Worm (Caenorhabditis elegans) whole organism, L2 larva: Measurements from ENCODE around the gene nmy-1.

Experiments used
- blmp-1 ChIP-seq: sonication (generic microtip); optimal IDR thresholded peaks from 2 replicates; lab custom pipeline; 2017; ENCODE audit warnings: missing genetic modification characterization, mild to moderate bottlenecking, missing compliant biosample characterization, antibody characterized with exemption, moderate library complexity; ENCODE audit not compliant: insufficient read depth
- ceh-16 ChIP-seq: fragments of 150-350 bp; optimal IDR thresholded peaks from 2 replicates; lab custom pipeline; 2014; ENCODE audit warnings: missing biosample characterization, missing genetic modification characterization
- ceh-82 ChIP-seq: fragments of 150-350 bp; optimal IDR thresholded peaks from 2 replicates; lab custom pipeline; 2014; ENCODE audit warnings: missing biosample characterization, missing genetic modification characterization
- elt-3 ChIP-seq: sonication (generic microtip); optimal IDR thresholded peaks from 2 replicates; lab custom pipeline; 2017; ENCODE audit warnings: missing biosample characterization, missing genetic modification characterization
- lin-11 ChIP-seq: fragments of 150-350 bp; sonication (generic microtip); optimal IDR thresholded peaks from 2 replicates; lab custom pipeline; 2014; ENCODE audit warnings: missing biosample characterization, missing genetic modification characterization, inconsistent platforms, mixed read lengths
- lin-39 ChIP-seq: fragments of 150-350 bp; optimal IDR thresholded peaks from 2 replicates; lab custom pipeline; 2014; ENCODE audit warnings: missing biosample characterization, missing genetic modification reagents, missing genetic modification characterization
- mbf-1 ChIP-seq: sonication (generic microtip); optimal IDR thresholded peaks from 2 replicates; lab custom pipeline; 2017; ENCODE audit warnings: missing biosample characterization, missing genetic modification characterization
- nhr-6 ChIP-seq: fragments of 150-350 bp; optimal IDR thresholded peaks from 2 replicates; lab custom pipeline; 2014; ENCODE audit warnings: missing biosample characterization, missing genetic modification characterization
- nhr-77 ChIP-seq: fragments of 150-350 bp; optimal IDR thresholded peaks from 2 replicates; lab custom pipeline; 2014; ENCODE audit warnings: missing biosample characterization, missing genetic modification characterization
- ztf-11 ChIP-seq: sonication (generic microtip); optimal IDR thresholded peaks from 2 replicates; lab custom pipeline; 2017; ENCODE audit warnings: missing biosample characterization, missing genetic modification characterization
- ztf-4 ChIP-seq: fragments of 150-350 bp; optimal IDR thresholded peaks from 2 replicates; lab custom pipeline; 2014; ENCODE audit warnings: missing biosample characterization, missing genetic modification characterization

DNA sequence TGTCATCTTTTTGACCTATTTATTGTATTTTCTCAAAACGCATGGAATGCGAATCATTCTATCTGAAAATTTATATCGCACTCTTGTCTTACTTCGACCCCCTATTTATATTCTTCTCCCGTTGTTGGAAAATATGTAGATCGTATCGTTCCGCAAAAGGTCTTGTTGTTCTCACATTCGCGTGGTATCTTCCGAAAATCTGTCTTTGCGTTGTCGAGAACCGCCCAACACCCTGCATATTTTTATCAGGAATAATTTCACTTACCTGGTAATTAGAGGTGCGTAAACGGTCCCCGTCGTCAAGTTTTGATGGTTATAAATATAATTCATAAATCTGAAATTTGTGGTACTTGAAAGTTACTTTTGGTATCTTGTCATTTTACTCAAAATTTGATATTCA, 6.5 kb upstream of the nmy-1 start:
- no peak for TF ChIP-seq mbf-1
- TF ChIP-seq ceh-82: no peak
- no peak for TF ChIP-seq lin-39 (tag; lab: Kevin White, UChicago)
- no peak for TF ChIP-seq nhr-6 (tag; lab: Kevin White, UChicago)
- TF ChIP-seq ceh-16 (tag; lab: Kevin White, UChicago): no peak
- no peak for TF ChIP-seq elt-3 (tag; lab: Kevin White, UChicago)
- TF ChIP-seq ztf-11 (tag; lab: Kevin White, UChicago): no peak
- TF ChIP-seq nhr-77 (tag; lab: Kevin White, UChicago): no peak
- no peak for TF ChIP-seq lin-11 (tag; lab: Kevin White, UChicago)
- TF ChIP-seq blmp-1 (tag; lab: Kevin White, UChicago): no peak
- TF ChIP-seq ztf-4 (tag; lab: Kevin White, UChicago): no peak
